Worm (Caenorhabditis elegans) whole organism, late embryonic: ENCODE results near the gene myrf-2.
A peak's percentile ranks its signal among the peaks of the same experiment; 100 is the strongest.

Source experiments
- C08G9.2 ChIP-seq: sonication (generic microtip); optimal IDR thresholded peaks from 2 replicates; lab custom pipeline; 2016; ENCODE audit warnings: mild to moderate bottlenecking, missing genetic modification characterization, moderate library complexity, missing compliant biosample characterization
- C38D4.7 ChIP-seq: fragments of 200-800 bp; sonication (Bioruptor generic); optimal IDR thresholded peaks from 2 replicates; lab custom pipeline; 2018; ENCODE audit warnings: mild to moderate bottlenecking, missing genetic modification characterization, moderate library complexity, missing compliant biosample characterization
- F13H6.1 ChIP-seq: sonication (generic microtip); optimal IDR thresholded peaks from 2 replicates; lab custom pipeline; 2016; ENCODE audit warnings: missing genetic modification characterization, missing compliant biosample characterization
- K02D7.2 ChIP-seq: sonication (generic microtip); optimal IDR thresholded peaks from 2 replicates; lab custom pipeline; 2017; ENCODE audit warnings: mild to moderate bottlenecking, missing genetic modification characterization, missing compliant biosample characterization
- ahr-1 ChIP-seq: sonication (generic microtip); optimal IDR thresholded peaks from 2 replicates; lab custom pipeline; 2016; ENCODE audit warnings: missing genetic modification characterization, missing compliant biosample characterization
- ama-1 ChIP-seq: fragments of 150-350 bp; optimal IDR thresholded peaks from 2 replicates; lab custom pipeline; 2014
- ceh-14 ChIP-seq: sonication (generic microtip); optimal IDR thresholded peaks from 2 replicates; lab custom pipeline; 2016; ENCODE audit warnings: missing genotype, missing genetic modification characterization, missing compliant biosample characterization
- ceh-18 ChIP-seq: sonication (generic microtip); optimal IDR thresholded peaks from 2 replicates; lab custom pipeline; 2016; ENCODE audit warnings: missing genetic modification characterization, missing compliant biosample characterization
- ceh-19 ChIP-seq: fragments of 200-800 bp; sonication (Bioruptor generic); optimal IDR thresholded peaks from 2 replicates; lab custom pipeline; 2018; ENCODE audit warnings: mild to moderate bottlenecking, missing genetic modification characterization, missing compliant biosample characterization
- ceh-2 ChIP-seq: sonication (generic microtip); optimal IDR thresholded peaks from 2 replicates; lab custom pipeline; 2016; ENCODE audit warnings: missing genotype, missing genetic modification characterization, missing compliant biosample characterization
- ceh-22 ChIP-seq: sonication (generic microtip); optimal IDR thresholded peaks from 2 replicates; lab custom pipeline; 2017; ENCODE audit warnings: missing biosample characterization, missing genetic modification characterization
- ceh-24 ChIP-seq: sonication (generic microtip); optimal IDR thresholded peaks from 2 replicates; lab custom pipeline; 2016; ENCODE audit warnings: mild to moderate bottlenecking, missing genetic modification characterization, missing compliant biosample characterization
- ceh-30 ChIP-seq: fragments of 150-350 bp; optimal IDR thresholded peaks from 2 replicates; lab custom pipeline; 2014; ENCODE audit warnings: missing biosample characterization, missing genetic modification characterization
- ceh-45 ChIP-seq: fragments of 200-800 bp; sonication (Bioruptor generic); IDR thresholded peaks from 2 replicates; pipeline ENCODE4 v1.3.6; 2022; ENCODE audit warnings: missing genetic modification reagents, missing genetic modification characterization, missing compliant biosample characterization
- ceh-48 ChIP-seq: sonication (generic microtip); optimal IDR thresholded peaks from 2 replicates; lab custom pipeline; 2016; ENCODE audit warnings: missing genetic modification characterization, inconsistent platforms, missing compliant biosample characterization
- ceh-6 ChIP-seq: fragments of 200-800 bp; sonication (Bioruptor generic); optimal IDR thresholded peaks from 2 replicates; lab custom pipeline; 2018; ENCODE audit warnings: mild to moderate bottlenecking, missing genetic modification characterization, missing compliant biosample characterization
- ceh-9 ChIP-seq: sonication (generic microtip); optimal IDR thresholded peaks from 2 replicates; lab custom pipeline; 2016; ENCODE audit warnings: mild to moderate bottlenecking, missing genetic modification characterization, inconsistent platforms, missing compliant biosample characterization
- che-1 ChIP-seq: sonication (generic microtip); optimal IDR thresholded peaks from 2 replicates; lab custom pipeline; 2016; ENCODE audit warnings: mild to moderate bottlenecking, missing genetic modification characterization, missing compliant biosample characterization
- dve-1 ChIP-seq: sonication (generic microtip); optimal IDR thresholded peaks from 2 replicates; lab custom pipeline; 2017; ENCODE audit warnings: antibody characterized with exemption, mild to moderate bottlenecking, missing genetic modification characterization, missing compliant biosample characterization
- elt-2 ChIP-seq: sonication (generic microtip); optimal IDR thresholded peaks from 2 replicates; lab custom pipeline; 2016; ENCODE audit warnings: missing genetic modification reagents, missing genetic modification characterization, missing compliant biosample characterization
- eyg-1 ChIP-seq: sonication (generic microtip); optimal IDR thresholded peaks from 2 replicates; lab custom pipeline; 2016; ENCODE audit warnings: missing genotype, missing genetic modification characterization, missing compliant biosample characterization
- fax-1 ChIP-seq: sonication (generic microtip); optimal IDR thresholded peaks from 2 replicates; lab custom pipeline; 2016; ENCODE audit warnings: missing genotype, missing genetic modification characterization, missing compliant biosample characterization
- fkh-10 ChIP-seq: fragments of 150-350 bp; optimal IDR thresholded peaks from 2 replicates; lab custom pipeline; 2014; ENCODE audit warnings: missing biosample characterization, missing genetic modification reagents, missing genetic modification characterization
- hlh-13 ChIP-seq: fragments of 200-800 bp; sonication (Bioruptor generic); optimal IDR thresholded peaks from 2 replicates; lab custom pipeline; 2018; ENCODE audit warnings: mild to moderate bottlenecking, missing genetic modification characterization, missing compliant biosample characterization
- hlh-15 ChIP-seq: sonication (generic microtip); optimal IDR thresholded peaks from 2 replicates; lab custom pipeline; 2016; ENCODE audit warnings: missing genetic modification characterization, missing compliant biosample characterization
- hlh-6 ChIP-seq: sonication (generic microtip); optimal IDR thresholded peaks from 2 replicates; lab custom pipeline; 2016; ENCODE audit warnings: missing genotype, missing genetic modification characterization, missing compliant biosample characterization
- hlh-8 ChIP-seq: sonication (generic microtip); optimal IDR thresholded peaks from 2 replicates; lab custom pipeline; 2016; ENCODE audit warnings: missing genotype, missing genetic modification characterization, missing compliant biosample characterization
- lim-6 ChIP-seq: sonication (generic microtip); optimal IDR thresholded peaks from 2 replicates; lab custom pipeline; 2016; ENCODE audit warnings: missing genetic modification characterization, missing compliant biosample characterization
- nfya-1 ChIP-seq: sonication (generic microtip); optimal IDR thresholded peaks from 2 replicates; lab custom pipeline; 2017; ENCODE audit warnings: missing genetic modification characterization, mild to moderate bottlenecking, missing compliant biosample characterization, antibody characterized with exemption, moderate library complexity
- nhr-232 ChIP-seq: sonication (generic microtip); optimal IDR thresholded peaks from 2 replicates; lab custom pipeline; 2016; ENCODE audit warnings: missing genetic modification characterization, missing compliant biosample characterization
- npax-4 ChIP-seq: sonication (generic microtip); optimal IDR thresholded peaks from 2 replicates; lab custom pipeline; 2016; ENCODE audit warnings: missing genetic modification characterization, missing compliant biosample characterization
- odd-2 ChIP-seq: sonication (generic microtip); optimal IDR thresholded peaks from 2 replicates; lab custom pipeline; 2017; ENCODE audit warnings: antibody characterized with exemption, mild to moderate bottlenecking, missing genetic modification characterization, missing compliant biosample characterization
- pat-9 ChIP-seq: fragments of 200-800 bp; sonication (Bioruptor generic); optimal IDR thresholded peaks from 2 replicates; lab custom pipeline; 2018; ENCODE audit warnings: mild to moderate bottlenecking, missing genetic modification characterization, moderate library complexity, missing compliant biosample characterization
- pha-2 ChIP-seq: sonication (generic microtip); optimal IDR thresholded peaks from 2 replicates; lab custom pipeline; 2017; ENCODE audit warnings: mild to moderate bottlenecking, missing genetic modification characterization, missing compliant biosample characterization
- pha-4 ChIP-seq: fragments of 150-350 bp; optimal IDR thresholded peaks from 2 replicates; lab custom pipeline; 2018; ENCODE audit warnings: missing biosample characterization, missing genetic modification reagents, missing genetic modification characterization
- pqm-1 ChIP-seq: sonication (generic microtip); optimal IDR thresholded peaks from 2 replicates; lab custom pipeline; 2016; ENCODE audit warnings: missing genetic modification characterization, missing compliant biosample characterization
- pros-1 ChIP-seq: fragments of 150-350 bp; optimal IDR thresholded peaks from 2 replicates; lab custom pipeline; 2014; ENCODE audit warnings: missing biosample characterization, missing genetic modification reagents, missing genetic modification characterization
- rnt-1 ChIP-seq: sonication (generic microtip); optimal IDR thresholded peaks from 2 replicates; lab custom pipeline; 2016; ENCODE audit warnings: missing genetic modification characterization, missing compliant biosample characterization
- sox-2 ChIP-seq: fragments of 200-800 bp; sonication (Bioruptor generic); IDR thresholded peaks from 2 replicates; pipeline ENCODE4 v1.3.6; 2022; ENCODE audit warnings: missing genetic modification reagents, missing genetic modification characterization, missing compliant biosample characterization
- sox-4 ChIP-seq: sonication (generic microtip); optimal IDR thresholded peaks from 2 replicates; lab custom pipeline; 2017; ENCODE audit warnings: mild to moderate bottlenecking, missing genetic modification characterization, inconsistent platforms, missing compliant biosample characterization
- syd-9 ChIP-seq: sonication (generic microtip); optimal IDR thresholded peaks from 2 replicates; lab custom pipeline; 2016; ENCODE audit warnings: mild to moderate bottlenecking, missing genetic modification characterization, moderate library complexity, missing compliant biosample characterization
- tbx-2 ChIP-seq: sonication (generic microtip); optimal IDR thresholded peaks from 2 replicates; lab custom pipeline; 2016; ENCODE audit warnings: missing genetic modification characterization, missing compliant biosample characterization
- ttx-3 ChIP-seq: sonication (generic microtip); optimal IDR thresholded peaks from 2 replicates; lab custom pipeline; 2016; ENCODE audit warnings: missing genetic modification reagents, missing genetic modification characterization, missing compliant biosample characterization
- unc-3 ChIP-seq, 2 experiments: fragments of 200-800 bp in 1 of 2; sonication (Bioruptor generic) in 1 of 2; sonication (generic microtip) in 1 of 2; conservative IDR thresholded peaks in 1 of 2; optimal IDR thresholded peaks in 1 of 2; 2 replicates each; pipeline versions ENCODE4 v1.3.6 to Lab custom; 2016 to 2022; ENCODE audit warnings: missing compliant biosample characterization in 2 of 2, missing genetic modification characterization in 2 of 2, missing genetic modification reagents in 1 of 2
- unc-42 ChIP-seq: sonication (generic microtip); optimal IDR thresholded peaks from 2 replicates; lab custom pipeline; 2016; ENCODE audit warnings: missing genotype, missing genetic modification characterization, missing compliant biosample characterization
- unc-55 ChIP-seq: sonication (generic microtip); optimal IDR thresholded peaks from 2 replicates; lab custom pipeline; 2017; ENCODE audit warnings: missing biosample characterization, missing genetic modification reagents, missing genetic modification characterization
- unc-86 ChIP-seq: sonication (generic microtip); optimal IDR thresholded peaks from 2 replicates; lab custom pipeline; 2016; ENCODE audit warnings: missing genetic modification characterization, missing compliant biosample characterization
- zip-5 ChIP-seq: sonication (generic microtip); optimal IDR thresholded peaks from 2 replicates; lab custom pipeline; 2016; ENCODE audit warnings: missing genetic modification characterization, missing compliant biosample characterization

myrf-2 gene

ce11 chrX:10188493-10188895 is 5.7 kb downstream of the myrf-2 start (continued):
- TF ChIP-seq ceh-14 (tag; lab: Kevin White, UChicago) (peak; percentile 61), eyg-1 (tag; lab: Kevin White, UChicago) (no peak), ttx-3 (tag; lab: Kevin White, UChicago) (no peak), hlh-8 (tag; lab: Kevin White, UChicago) (peak; percentile 56), odd-2 (no peak), unc-3 (GFP tag; conservative IDR thresholded peaks at IDR 0.05; lab: Robert Waterston, UW) (no peak), unc-3 (tag; optimal IDR thresholded peaks at IDR 0.05; lab: Kevin White, UChicago) (no peak), C38D4.7 (GFP tag; lab: Kevin White, UChicago) (no peak), ceh-30 (peak; percentile 52), rnt-1 (tag; lab: Kevin White, UChicago) (peak; percentile 72), unc-42 (tag; lab: Kevin White, UChicago) (peak; percentile 71), sox-4 (tag; lab: Kevin White, UChicago) (no peak), ceh-2 (tag; lab: Kevin White, UChicago) (peak; percentile 57), zip-5 (tag; lab: Kevin White, UChicago) (no peak), syd-9 (tag; lab: Kevin White, UChicago) (peak; percentile 74), ceh-18 (peak; percentile 85), npax-4 (tag; lab: Kevin White, UChicago) (no peak), ceh-24 (no peak), ceh-6 (GFP tag; lab: Kevin White, UChicago) (peak; percentile 22), pros-1 (tag; lab: Kevin White, UChicago) (peak; percentile 42), ama-1 (lab: Kevin White, UChicago) (no peak), lim-6 (tag; lab: Kevin White, UChicago) (no peak), che-1 (no peak), hlh-15 (tag; lab: Kevin White, UChicago) (no peak), pqm-1 (peak; percentile 44), tbx-2 (tag; lab: Kevin White, UChicago) (peak; percentile 92), nfya-1 (tag; lab: Kevin White, UChicago) (peak; percentile 75), ahr-1 (tag; lab: Kevin White, UChicago) (no peak), fkh-10 (GFP tag; lab: Kevin White, UChicago) (no peak), F13H6.1 (tag; lab: Kevin White, UChicago) (peak; percentile 70), ceh-19 (GFP tag; lab: Kevin White, UChicago) (no peak), ceh-48 (tag; lab: Kevin White, UChicago) (peak; percentile 2), sox-2 (GFP tag; lab: Robert Waterston, UW) (no peak), C08G9.2 (tag; lab: Kevin White, UChicago) (peak; percentile 40), K02D7.2 (peak; percentile 16), fax-1 (tag; lab: Kevin White, UChicago) (peak; percentile 65), unc-86 (tag; lab: Kevin White, UChicago) (peak; percentile 32), pha-2 (tag; lab: Kevin White, UChicago) (peak; percentile 77), hlh-13 (no peak)

- TF ChIP-seq unc-55 (GFP tag; lab: Kevin White, UChicago): no peak
- TF ChIP-seq nhr-232 (tag; lab: Kevin White, UChicago): no peak
- no peak for TF ChIP-seq ceh-30
Observed at ce11 chrX:10184708-10185107, 9.5 kb downstream of the myrf-2 start.

- TF ChIP-seq elt-2 (no peak), lim-6 (tag; lab: Kevin White, UChicago) (no peak), unc-86 (tag; lab: Kevin White, UChicago) (no peak), ceh-9 (tag; lab: Kevin White, UChicago) (no peak), F13H6.1 (tag; lab: Kevin White, UChicago) (no peak), eyg-1 (tag; lab: Kevin White, UChicago) (no peak), hlh-6 (tag; lab: Kevin White, UChicago) (no peak), ceh-45 (GFP tag; lab: Robert Waterston, UW) (no peak), hlh-13 (no peak), pha-4 (tag; lab: Kevin White, UChicago) (no peak), pat-9 (no peak), dve-1 (tag; lab: Kevin White, UChicago) (no peak), hlh-15 (tag; lab: Kevin White, UChicago) (no peak), ceh-22 (tag; lab: Kevin White, UChicago) (no peak), ceh-14 (tag; lab: Kevin White, UChicago) (no peak)
Observed at ce11 chrX:10183695-10184094, 10.5 kb downstream of the myrf-2 start, which contains the start of gene arrd-28. Gene arrd-28 (plus strand): TSS chrX:10183995.
